Fruit fly (Drosophila melanogaster) whole organism, embryonic: Measurements from ENCODE around the gene MSAmiP.

Source experiments
- CG10321 ChIP-seq: fragments of 200-800 bp; sonication (Bioruptor generic); IDR thresholded peaks from 2 replicates; pipeline ENCODE4 v1.3.6; 2022; ENCODE audit warnings: missing biosample characterization, missing genetic modification characterization
- MESR4 ChIP-seq: fragments of 200-800 bp; sonication (Bioruptor generic); optimal IDR thresholded peaks from 2 replicates; lab custom pipeline; 2018; ENCODE audit warnings: missing biosample characterization, mild to moderate bottlenecking, missing genetic modification characterization, moderate library complexity
- bab2 ChIP-seq: fragments of 200-800 bp; sonication (Bioruptor generic); optimal IDR thresholded peaks from 2 replicates; lab custom pipeline; 2016; ENCODE audit warnings: missing biosample characterization, missing genetic modification characterization
- cas ChIP-seq: fragments of 200-800 bp; sonication (Bioruptor generic); IDR thresholded peaks from 2 replicates; pipeline ENCODE4 v1.3.6; 2022; ENCODE audit warnings: missing biosample characterization, missing genetic modification characterization
- mirr ChIP-seq: fragments of 200-800 bp; sonication (Bioruptor generic); optimal IDR thresholded peaks from 3 replicates; lab custom pipeline; 2018; ENCODE audit warnings: missing biosample characterization, mild to moderate bottlenecking, missing genetic modification characterization

dm6 chr3R:16815728-16816127 lies 80.4 kb downstream of the MSAmiP start:
- TF ChIP-seq mirr (GFP tag; lab: Kevin White, UChicago) (no peak), CG10321 (GFP tag; lab: Robert Waterston, UW) (peak; percentile 82), bab2 (no peak), MESR4 (GFP tag; lab: Kevin White, UChicago) (no peak), cas (no peak)
